Fruit fly (Drosophila melanogaster) whole organism, prepupa: ENCODE results near the gene CG31869.

Experiments
- CG10631 ChIP-seq: fragments of 200-800 bp; sonication (Bioruptor generic); optimal IDR thresholded peaks from 2 replicates; lab custom pipeline; 2016; ENCODE audit warnings: missing biosample characterization, missing genetic modification characterization
- CG10669 ChIP-seq: fragments of 200-800 bp; sonication (Bioruptor generic); optimal IDR thresholded peaks from 3 replicates; lab custom pipeline; 2018; ENCODE audit warnings: missing biosample characterization, mild to moderate bottlenecking, missing genetic modification characterization, moderate library complexity
- CG11294 ChIP-seq: fragments of 200-800 bp; sonication (Bioruptor generic); IDR thresholded peaks from 2 replicates; pipeline ENCODE4 v1.3.6; 2022; ENCODE audit warnings: missing biosample characterization, missing genetic modification characterization
- CG11762 ChIP-seq: fragments of 200-800 bp; sonication (Bioruptor generic); optimal IDR thresholded peaks from 3 replicates; lab custom pipeline; 2016; ENCODE audit warnings: missing biosample characterization, missing genetic modification characterization; ENCODE audit not compliant: insufficient read depth
- CG11902 ChIP-seq: fragments of 200-800 bp; sonication (Bioruptor generic); optimal IDR thresholded peaks from 3 replicates; lab custom pipeline; 2016; ENCODE audit warnings: missing biosample characterization, missing genetic modification characterization
- CG1621 ChIP-seq: fragments of 200-800 bp; sonication (Bioruptor generic); optimal IDR thresholded peaks from 3 replicates; lab custom pipeline; 2018; ENCODE audit warnings: missing biosample characterization, mild to moderate bottlenecking, missing genetic modification characterization
- CG16779 ChIP-seq: fragments of 200-800 bp; sonication (Bioruptor generic); optimal IDR thresholded peaks from 3 replicates; lab custom pipeline; 2017; ENCODE audit warnings: missing biosample characterization, mild to moderate bottlenecking, missing genetic modification characterization
- CG3032 ChIP-seq: fragments of 200-800 bp; optimal IDR thresholded peaks from 2 replicates; lab custom pipeline; 2019; ENCODE audit warnings: missing biosample characterization, mild to moderate bottlenecking, missing genetic modification characterization, moderate library complexity
- CG31627 ChIP-seq: fragments of 200-800 bp; sonication (Bioruptor generic); optimal IDR thresholded peaks from 3 replicates; lab custom pipeline; 2016; ENCODE audit warnings: missing biosample characterization, missing genetic modification characterization
- CG3919 ChIP-seq: fragments of 200-800 bp; sonication (Bioruptor generic); optimal IDR thresholded peaks from 3 replicates; lab custom pipeline; 2016; ENCODE audit warnings: missing biosample characterization, missing genetic modification characterization
- CG4318 ChIP-seq: fragments of 200-800 bp; sonication (Bioruptor generic); optimal IDR thresholded peaks from 3 replicates; lab custom pipeline; 2017; ENCODE audit warnings: missing biosample characterization, mild to moderate bottlenecking, missing genetic modification characterization
- CG6163 ChIP-seq: fragments of 200-800 bp; sonication (Bioruptor generic); IDR thresholded peaks from 3 replicates; pipeline ENCODE4 v1.3.6; 2022; ENCODE audit warnings: missing biosample characterization, missing genetic modification characterization
- CG6792 ChIP-seq: fragments of 200-800 bp; sonication (Bioruptor generic); optimal IDR thresholded peaks from 3 replicates; lab custom pipeline; 2016; ENCODE audit warnings: missing biosample characterization, missing genetic modification characterization
- CG6808 ChIP-seq: fragments of 200-800 bp; sonication (Bioruptor generic); optimal IDR thresholded peaks from 3 replicates; lab custom pipeline; 2017; ENCODE audit warnings: missing biosample characterization, missing genetic modification characterization, mild to moderate bottlenecking, moderate library complexity, missing genetic modification reagents
- CG7368 ChIP-seq: fragments of 200-800 bp; sonication (Bioruptor generic); optimal IDR thresholded peaks from 3 replicates; lab custom pipeline; 2016; ENCODE audit warnings: missing biosample characterization, missing genetic modification characterization
- CG8119 ChIP-seq: fragments of 200-800 bp; sonication (Bioruptor generic); IDR thresholded peaks from 3 replicates; pipeline ENCODE4 v1.3.6; 2022; ENCODE audit warnings: missing biosample characterization, missing genetic modification characterization
- CG8319 ChIP-seq: fragments of 200-800 bp; sonication (Bioruptor generic); optimal IDR thresholded peaks from 3 replicates; lab custom pipeline; 2016; ENCODE audit warnings: missing biosample characterization, missing genetic modification characterization
- CG8632 ChIP-seq: fragments of 200-800 bp; sonication (Bioruptor generic); optimal IDR thresholded peaks from 3 replicates; lab custom pipeline; 2016; ENCODE audit warnings: missing biosample characterization, missing genetic modification characterization
- Eip75B ChIP-seq: fragments of 200-800 bp; sonication (Bioruptor generic); optimal IDR thresholded peaks from 3 replicates; lab custom pipeline; 2016; ENCODE audit warnings: missing biosample characterization, missing genetic modification characterization
- Eip78C ChIP-seq: fragments of 200-800 bp; sonication (Bioruptor generic); peaks from one replicate; lab custom pipeline; 2016; ENCODE audit warnings: missing biosample characterization, missing genetic modification characterization
- Eip93F ChIP-seq: fragments of 200-800 bp; sonication (Bioruptor generic); optimal IDR thresholded peaks from 2 replicates; lab custom pipeline; 2016; ENCODE audit warnings: missing biosample characterization, mild to moderate bottlenecking, missing genetic modification characterization
- Gug ChIP-seq: fragments of 200-800 bp; sonication (Bioruptor generic); IDR thresholded peaks from 2 replicates; pipeline ENCODE4 v1.3.6; 2022; ENCODE audit warnings: missing biosample characterization, missing genetic modification characterization
- Hr38 ChIP-seq: sonication (Bioruptor generic); optimal IDR thresholded peaks from 2 replicates; lab custom pipeline; 2016; ENCODE audit warnings: missing biosample characterization, missing genetic modification characterization
- Hr39 ChIP-seq: fragments of 200-800 bp; sonication (Bioruptor generic); optimal IDR thresholded peaks from 2 replicates; lab custom pipeline; 2016; ENCODE audit warnings: missing biosample characterization, missing genetic modification characterization
- Hr4 ChIP-seq: fragments of 200-800 bp; sonication (Bioruptor generic); optimal IDR thresholded peaks from 3 replicates; lab custom pipeline; 2016; ENCODE audit warnings: missing biosample characterization, missing genetic modification characterization
- Lpt ChIP-seq: fragments of 200-800 bp; sonication (Bioruptor generic); optimal IDR thresholded peaks from 3 replicates; lab custom pipeline; 2016; ENCODE audit warnings: missing biosample characterization, missing genetic modification characterization
- Met ChIP-seq: fragments of 200-800 bp; sonication (Bioruptor generic); optimal IDR thresholded peaks from 3 replicates; lab custom pipeline; 2016; ENCODE audit warnings: missing biosample characterization, missing genetic modification characterization
- Sox15 ChIP-seq: fragments of 200-800 bp; sonication (Bioruptor generic); optimal IDR thresholded peaks from 3 replicates; lab custom pipeline; 2016; ENCODE audit warnings: missing biosample characterization, missing genetic modification characterization
- acj6 ChIP-seq: fragments of 200-800 bp; sonication (Bioruptor generic); optimal IDR thresholded peaks from 3 replicates; lab custom pipeline; 2016; ENCODE audit warnings: missing biosample characterization, missing genetic modification characterization
- cyc ChIP-seq: fragments of 200-800 bp; sonication (Bioruptor generic); optimal IDR thresholded peaks from 3 replicates; lab custom pipeline; 2016; ENCODE audit warnings: missing biosample characterization, missing genetic modification characterization
- dac ChIP-seq: fragments of 200-800 bp; sonication (Bioruptor generic); optimal IDR thresholded peaks from 2 replicates; lab custom pipeline; 2017; ENCODE audit warnings: missing biosample characterization, mild to moderate bottlenecking, missing genetic modification characterization
- dsx ChIP-seq: fragments of 200-800 bp; optimal IDR thresholded peaks from 3 replicates; lab custom pipeline; 2019; ENCODE audit warnings: missing biosample characterization, mild to moderate bottlenecking, missing genetic modification characterization, moderate library complexity; ENCODE audit not compliant: poor library complexity, severe bottlenecking
- eg ChIP-seq: fragments of 200-800 bp; sonication (Bioruptor generic); IDR thresholded peaks from 3 replicates; pipeline ENCODE4 v1.3.6; 2022; ENCODE audit warnings: missing biosample characterization, missing genetic modification characterization
- esn ChIP-seq: fragments of 200-800 bp; sonication (Bioruptor generic); optimal IDR thresholded peaks from 2 replicates; lab custom pipeline; 2016; ENCODE audit warnings: missing biosample characterization, mild to moderate bottlenecking, missing genetic modification characterization, moderate library complexity
- lz ChIP-seq: fragments of 200-800 bp; sonication (Bioruptor generic); optimal IDR thresholded peaks from 3 replicates; lab custom pipeline; 2016; ENCODE audit warnings: missing biosample characterization, missing genetic modification characterization
- net ChIP-seq: fragments of 200-800 bp; sonication (Bioruptor generic); optimal IDR thresholded peaks from 3 replicates; lab custom pipeline; 2016; ENCODE audit warnings: missing biosample characterization, missing genetic modification characterization
- salr ChIP-seq, 2 experiments: fragments of 200-800 bp; sonication (Bioruptor generic); optimal IDR thresholded peaks; 3 replicates each; lab custom pipeline; 2016 to 2018; ENCODE audit warnings: missing biosample characterization in 2 of 2, missing genetic modification characterization in 2 of 2, mild to moderate bottlenecking in 1 of 2
- spab ChIP-seq: fragments of 200-800 bp; sonication (Bioruptor generic); optimal IDR thresholded peaks from 2 replicates; lab custom pipeline; 2017; ENCODE audit warnings: missing biosample characterization, mild to moderate bottlenecking, missing genetic modification characterization, missing genetic modification reagents
- ss ChIP-seq, 2 experiments: fragments of 200-800 bp; sonication (Bioruptor generic); optimal IDR thresholded peaks; 2 replicates in 1 of 2; 3 replicates in 1 of 2; lab custom pipeline; 2017 to 2018; ENCODE audit warnings: mild to moderate bottlenecking in 2 of 2, missing biosample characterization in 2 of 2, missing genetic modification characterization in 2 of 2, moderate library complexity in 1 of 2
- svp ChIP-seq: fragments of 200-800 bp; sonication (Bioruptor generic); peaks from one replicate; lab custom pipeline; 2016; ENCODE audit warnings: missing biosample characterization, missing genetic modification characterization
- vri ChIP-seq: fragments of 200-800 bp; sonication (Bioruptor generic); optimal IDR thresholded peaks from 3 replicates; lab custom pipeline; 2016; ENCODE audit warnings: missing biosample characterization, mild to moderate bottlenecking, missing genetic modification characterization

CG31869 gene

DNA sequence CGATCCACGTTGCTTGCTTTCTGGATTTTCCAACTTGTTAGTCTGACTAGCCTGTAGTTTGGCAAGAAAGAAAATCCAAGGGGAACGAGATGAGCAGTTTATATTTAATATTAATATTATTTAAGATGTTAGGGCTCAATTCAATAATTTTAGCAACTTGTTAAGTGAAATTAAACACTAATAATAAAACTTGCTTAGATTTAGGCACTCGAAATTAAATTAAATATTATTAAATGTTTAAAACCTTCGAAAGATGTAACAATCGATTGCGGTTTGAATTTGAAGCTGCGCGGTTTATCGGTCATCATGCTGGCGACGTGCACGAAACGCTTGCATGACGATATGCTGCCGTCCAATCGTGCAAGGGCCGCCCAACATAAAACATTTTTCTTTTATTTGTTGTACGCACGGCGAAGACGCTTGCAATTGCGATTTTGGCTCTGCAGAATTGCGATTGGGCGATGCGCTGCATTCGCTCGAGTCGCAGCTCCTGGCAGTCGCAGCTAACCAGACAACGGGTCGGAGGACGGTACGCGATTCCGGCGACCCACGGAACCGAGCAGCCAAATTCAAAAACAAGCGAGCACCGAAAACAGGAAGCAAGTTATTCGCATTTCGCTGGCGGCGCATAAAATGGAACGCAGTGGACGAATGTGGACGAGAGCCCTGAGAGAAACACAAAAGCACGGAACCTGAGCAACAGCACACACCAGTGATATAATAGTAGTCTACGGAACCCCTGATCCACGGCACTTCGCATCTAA lies 63.7 kb downstream of the CG31869 start, which contains the start of the genes Vha16-5 and CG12299 (continued):
- TF ChIP-seq dsx (GFP tag; lab: Kevin White, UChicago) (no peak), Met (no peak), Hr39 (GFP tag; lab: Kevin White, UChicago) (peak; percentile 73), CG8319 (GFP tag; lab: Kevin White, UChicago) (no peak), vri (GFP tag; lab: Kevin White, UChicago) (no peak), Lpt (no peak)

DNA sequence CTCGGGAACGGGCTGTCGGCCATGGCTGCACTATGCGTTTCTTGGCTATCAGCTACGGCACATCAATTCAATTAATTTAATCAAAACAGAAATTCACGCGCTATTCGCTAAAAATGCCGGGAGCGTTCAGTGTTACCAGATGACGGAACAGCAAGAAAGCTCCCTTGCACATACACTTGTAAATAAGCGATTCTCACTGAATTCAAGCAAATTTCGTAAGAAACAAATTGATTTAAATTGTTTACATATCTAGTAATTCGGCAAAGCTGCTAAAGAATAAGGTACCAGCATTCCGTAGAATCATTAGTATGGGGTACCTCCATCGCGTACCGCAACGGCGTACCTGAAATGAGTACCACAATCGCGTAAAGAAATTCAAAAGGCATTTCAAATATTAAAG lies 65.0 kb downstream of the CG31869 start, which contains the start of gene Nup107:
Gene Nup107 (minus strand): TSS at position 149 of the 400 bp plus-strand sequence.
- TF ChIP-seq CG16779 (tag; lab: Kevin White, UChicago) (no peak), CG11762 (GFP tag; lab: Kevin White, UChicago) (no peak), CG10631 (GFP tag; lab: Kevin White, UChicago) (no peak), Gug (no peak), CG4318 (GFP tag; lab: Kevin White, UChicago) (no peak), Eip75B (GFP tag; lab: Kevin White, UChicago) (no peak), CG6163 (GFP tag; lab: Robert Waterston, UW) (0 out of 3 replicates have a peak, but pooled peaks have one; percentile 11), acj6 (GFP tag; lab: Kevin White, UChicago) (no peak), svp (GFP tag; lab: Kevin White, UChicago) (no peak), CG8632 (GFP tag; lab: Kevin White, UChicago) (no peak), CG11902 (GFP tag; lab: Kevin White, UChicago) (no peak), ss (GFP tag; optimal IDR thresholded peaks at IDR 0.05; lab: Kevin White, UChicago) (no peak), esn (GFP tag; lab: Kevin White, UChicago) (no peak), Met (no peak), Eip78C (peak; percentile 52), Eip93F (GFP tag; lab: Kevin White, UChicago) (no peak), Hr4 (GFP tag; lab: Kevin White, UChicago) (peak; percentile 11), Hr38 (no peak), CG3032 (tag; lab: Kevin White, UChicago) (peak; percentile 19), CG8319 (GFP tag; lab: Kevin White, UChicago) (no peak), CG1621 (tag; lab: Kevin White, UChicago) (no peak), dac (no peak), CG10669 (no peak), eg (GFP tag; lab: Robert Waterston, UW) (no peak), salr (GFP tag; optimal IDR thresholded peaks at IDR 0.05; lab: Kevin White, UChicago) (no peak), spab (GFP tag; lab: Kevin White, UChicago) (no peak), CG6808 (GFP tag; lab: Kevin White, UChicago) (no peak), CG7368 (GFP tag; lab: Kevin White, UChicago) (no peak), CG3919 (GFP tag; lab: Kevin White, UChicago) (no peak), lz (GFP tag; lab: Kevin White, UChicago) (peak; percentile 7), CG6792 (GFP tag; lab: Kevin White, UChicago) (no peak), CG8119 (GFP tag; lab: Robert Waterston, UW) (no peak), cyc (GFP tag; lab: Kevin White, UChicago) (peak; percentile 10), net (GFP tag; lab: Kevin White, UChicago) (no peak), Lpt (no peak), Sox15 (GFP tag; lab: Kevin White, UChicago) (no peak), CG31627 (GFP tag; lab: Kevin White, UChicago) (peak; percentile 1), CG11294 (GFP tag; lab: Robert Waterston, UW) (no peak), dsx (GFP tag; lab: Kevin White, UChicago) (no peak)
